Fruit fly (Drosophila melanogaster): Measurements from ENCODE around the gene Cox10.

Cox10 gene

dm6 chr2L:10298306-10298705, 33.0 kb upstream of the Cox10 start:
- TF ChIP-seq br (GFP tag; optimal IDR thresholded peaks at IDR 0.05) (no peak), Dif (GFP tag; optimal IDR thresholded peaks at IDR 0.05; ENCODE audit: partially characterized antibody) (peak; percentile 72), N (GFP tag; optimal IDR thresholded peaks at IDR 0.05) (peak; percentile 33), Mio (GFP tag; optimal IDR thresholded peaks at IDR 0.05) (no peak), lola (GFP tag; optimal IDR thresholded peaks at IDR 0.05) (no peak)

dm6 chr2L:10299077-10299809, 32.0 kb upstream of the Cox10 start:
- TF ChIP-seq sage (GFP tag; optimal IDR thresholded peaks at IDR 0.05) (peak; percentile 37), Abd-B (GFP tag; optimal IDR thresholded peaks at IDR 0.05) (no peak), CrebA (GFP tag; optimal IDR thresholded peaks at IDR 0.05; ENCODE audit: borderline replicate concordance) (no peak)

dm6 chr2L:10299810-10300147, 31.5 kb upstream of the Cox10 start, which contains the start of gene CYLD:
Gene CYLD, minus strand, starts transcription at chr2L:10299847.
- peak; percentile 60 for TF ChIP-seq HLH106 (tag; optimal IDR thresholded peaks at IDR 0.05)
- TF ChIP-seq psq (GFP tag; optimal IDR thresholded peaks at IDR 0.05): peak; percentile 25
- peak; percentile 4 for TF ChIP-seq woc (GFP tag; optimal IDR thresholded peaks at IDR 0.05)
- peak; percentile 68 for TF ChIP-seq brk (GFP tag; optimal IDR thresholded peaks at IDR 0.05)
- TF ChIP-seq GATAd (GFP tag; optimal IDR thresholded peaks at IDR 0.05): no peak
- TF ChIP-seq Hnf4 (GFP tag; optimal IDR thresholded peaks at IDR 0.05): peak; percentile 70
- peak; percentile 7 for TF ChIP-seq sage (GFP tag; optimal IDR thresholded peaks at IDR 0.05)
- peak in 1 of 2 experiments; percentile 62 for TF ChIP-seq foxo (GFP tag; optimal IDR thresholded peaks at IDR 0.05)
- peak; percentile 14 for TF ChIP-seq ey (GFP tag; optimal IDR thresholded peaks at IDR 0.05)
- peak; percentile 50 for TF ChIP-seq OdsH (GFP tag; optimal IDR thresholded peaks at IDR 0.05)
- TF ChIP-seq h (GFP tag; optimal IDR thresholded peaks at IDR 0.05): no peak
- no peak for TF ChIP-seq lola (GFP tag; optimal IDR thresholded peaks at IDR 0.05)
- no peak for TF ChIP-seq fru (GFP tag; optimal IDR thresholded peaks at IDR 0.05)
- TF ChIP-seq Jra (GFP tag; optimal IDR thresholded peaks at IDR 0.05): peak; percentile 56
- TF ChIP-seq rgr (GFP tag; optimal IDR thresholded peaks at IDR 0.05): peak; percentile 64
- TF ChIP-seq Hr78 (GFP tag; optimal IDR thresholded peaks at IDR 0.05): no peak
- peak; percentile 34 for TF ChIP-seq CG9705 (GFP tag; optimal IDR thresholded peaks at IDR 0.05)

DNA sequence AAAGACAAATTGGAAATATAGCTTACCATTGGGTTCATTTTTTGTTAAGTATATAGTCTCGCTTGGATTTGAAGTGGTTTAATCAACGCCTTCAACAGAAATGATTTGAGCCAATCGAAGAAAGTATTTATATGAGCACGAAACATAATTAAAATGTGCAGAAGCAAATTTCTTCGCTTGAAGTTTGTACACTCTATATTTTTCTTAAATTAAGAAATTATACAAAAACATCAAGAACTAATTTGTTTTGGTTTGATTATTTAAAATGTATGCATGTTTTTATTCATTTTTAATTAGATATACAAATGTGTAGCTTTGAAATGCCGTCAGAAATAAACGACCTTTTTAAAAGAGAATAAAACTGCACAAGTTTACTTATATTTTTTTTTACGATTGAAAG, 29.4 kb upstream of the Cox10 start, which contains the start of gene CG13138:
Gene CG13138, minus strand, starts transcription at position 101 of the 400 bp plus-strand sequence.
- TF ChIP-seq dl (GFP tag; optimal IDR thresholded peaks at IDR 0.05; ENCODE audit: insufficient read depth in 1 of 2, partially characterized antibody in 2 of 2) (no peak), Dif (GFP tag; optimal IDR thresholded peaks at IDR 0.05; ENCODE audit: partially characterized antibody) (no peak), Abd-B (GFP tag; optimal IDR thresholded peaks at IDR 0.05) (no peak), Rel (GFP tag; optimal IDR thresholded peaks at IDR 0.05) (no peak), Rel (tag; optimal IDR thresholded peaks at IDR 0.05) (no peak), Vsx2 (GFP tag; optimal IDR thresholded peaks at IDR 0.05; ENCODE audit: partially characterized antibody) (no peak), Hnf4 (GFP tag; optimal IDR thresholded peaks at IDR 0.05) (no peak), HLH106 (tag; optimal IDR thresholded peaks at IDR 0.05) (no peak), pan (optimal IDR thresholded peaks at IDR 0.05) (no peak), jim (GFP tag; optimal IDR thresholded peaks at IDR 0.05) (no peak), br (GFP tag; optimal IDR thresholded peaks at IDR 0.05) (no peak), Hr83 (GFP tag; optimal IDR thresholded peaks at IDR 0.05; ENCODE audit: poor library complexity, severe bottlenecking) (no peak)

- TF ChIP-seq Rel (GFP tag; optimal IDR thresholded peaks at IDR 0.05) (no peak), Rel (tag; optimal IDR thresholded peaks at IDR 0.05) (peak; percentile 70), HLH106 (tag; optimal IDR thresholded peaks at IDR 0.05) (peak; percentile 21), Mio (GFP tag; optimal IDR thresholded peaks at IDR 0.05) (no peak), woc (GFP tag; optimal IDR thresholded peaks at IDR 0.05) (peak; percentile 69)
These were observed 27.5 kb upstream of the Cox10 start, which contains the start of gene nmd for dm6 chr2L:10303786-10304185. Gene nmd, minus strand, starts transcription at chr2L:10303947.
